Worm (Caenorhabditis elegans) whole organism, early embryonic: ENCODE results near the gene best-19.

Experiments used
- B0310.2 ChIP-seq: sonication (generic microtip); optimal IDR thresholded peaks from 2 replicates; lab custom pipeline; 2016; ENCODE audit warnings: mild to moderate bottlenecking, missing genetic modification characterization, missing compliant biosample characterization
- F13C5.2 ChIP-seq: sonication (generic microtip); optimal IDR thresholded peaks from 2 replicates; lab custom pipeline; 2017; ENCODE audit warnings: mild to moderate bottlenecking, missing genetic modification characterization, inconsistent platforms, missing compliant biosample characterization
- aly-1 ChIP-seq: sonication (generic microtip); optimal IDR thresholded peaks from 2 replicates; lab custom pipeline; 2016; ENCODE audit warnings: missing genetic modification characterization, missing compliant biosample characterization
- ama-1 ChIP-seq: fragments of 150-350 bp; optimal IDR thresholded peaks from 2 replicates; lab custom pipeline; 2014
- ceh-13 ChIP-seq: fragments of 200-800 bp; sonication (Bioruptor generic); optimal IDR thresholded peaks from 2 replicates; lab custom pipeline; 2018; ENCODE audit warnings: mild to moderate bottlenecking, missing genetic modification characterization, missing compliant biosample characterization
- ceh-36 ChIP-seq: sonication (generic microtip); optimal IDR thresholded peaks from 2 replicates; lab custom pipeline; 2016; ENCODE audit warnings: missing genetic modification characterization, inconsistent platforms, missing compliant biosample characterization
- ets-7 ChIP-seq: sonication (generic microtip); optimal IDR thresholded peaks from 2 replicates; lab custom pipeline; 2016; ENCODE audit warnings: missing genotype, missing genetic modification characterization, missing compliant biosample characterization
- flt-1 ChIP-seq: fragments of 200-800 bp; sonication (Bioruptor generic); IDR thresholded peaks from 2 replicates; pipeline ENCODE4 v1.3.6; 2022; ENCODE audit warnings: missing genetic modification characterization, missing compliant biosample characterization
- hmbx-1 ChIP-seq: sonication (generic microtip); optimal IDR thresholded peaks from 2 replicates; lab custom pipeline; 2016; ENCODE audit warnings: mild to moderate bottlenecking, missing genetic modification characterization, missing compliant biosample characterization
- hmg-4 ChIP-seq: fragments of 200-800 bp; sonication (Bioruptor generic); optimal IDR thresholded peaks from 2 replicates; lab custom pipeline; 2018; ENCODE audit warnings: mild to moderate bottlenecking, missing genetic modification characterization, missing compliant biosample characterization
- hnd-1 ChIP-seq: sonication (generic microtip); optimal IDR thresholded peaks from 2 replicates; lab custom pipeline; 2016; ENCODE audit warnings: missing genetic modification characterization, missing compliant biosample characterization
- pes-1 ChIP-seq: fragments of 200-800 bp; sonication (Bioruptor generic); IDR thresholded peaks from 2 replicates; pipeline ENCODE4 v1.3.6; 2022; ENCODE audit warnings: missing genetic modification reagents, missing genetic modification characterization, missing compliant biosample characterization
- scrt-1 ChIP-seq: fragments of 200-800 bp; sonication (Bioruptor generic); IDR thresholded peaks from 2 replicates; pipeline ENCODE4 v1.3.6; 2022; ENCODE audit warnings: missing genetic modification characterization, missing compliant biosample characterization
- sea-1 ChIP-seq: fragments of 200-800 bp; sonication (Bioruptor generic); conservative IDR thresholded peaks from 2 replicates; pipeline ENCODE4 v1.3.6; 2022; ENCODE audit warnings: missing genetic modification characterization, missing compliant biosample characterization
- tbx-11 ChIP-seq: fragments of 200-800 bp; sonication (Bioruptor generic); IDR thresholded peaks from 2 replicates; pipeline ENCODE4 v1.3.6; 2022; ENCODE audit warnings: missing genetic modification characterization, missing compliant biosample characterization
- tbx-37 ChIP-seq: fragments of 200-800 bp; sonication (Bioruptor generic); conservative IDR thresholded peaks from 2 replicates; pipeline ENCODE4 v1.3.6; 2022; ENCODE audit warnings: missing genetic modification reagents, missing genetic modification characterization, missing compliant biosample characterization
- tra-4 ChIP-seq: sonication (generic microtip); optimal IDR thresholded peaks from 2 replicates; lab custom pipeline; 2017; ENCODE audit warnings: missing genetic modification characterization, missing compliant biosample characterization

best-19 gene

ce11 chrIV:306572-306971 is 23.1 kb downstream of the best-19 start:
- no peak for TF ChIP-seq hmg-4
- no peak for TF ChIP-seq sea-1 (GFP tag; lab: Robert Waterston, UW)
- no peak for TF ChIP-seq flt-1

ce11 chrIV:307205-307604 is 23.8 kb downstream of the best-19 start, which contains the start of gene swt-1:
Gene swt-1, plus strand, starts transcription at chrIV:307505.
- no peak for TF ChIP-seq sea-1 (GFP tag; lab: Robert Waterston, UW)
- no peak for TF ChIP-seq scrt-1 (GFP tag; lab: Robert Waterston, UW)

- TF ChIP-seq hmbx-1 (tag; lab: Kevin White, UChicago) (no peak), pes-1 (GFP tag; lab: Robert Waterston, UW) (no peak), ama-1 (no peak), flt-1 (no peak), ceh-36 (tag; lab: Kevin White, UChicago) (no peak), hnd-1 (tag; lab: Kevin White, UChicago) (no peak), hmg-4 (no peak)
Observed at ce11 chrIV:309526-309925, 26.1 kb downstream of the best-19 start.

ce11 chrIV:313615-314014 is 30.2 kb downstream of the best-19 start, which contains the start of gene snai-1:
Gene snai-1, minus strand, starts transcription at chrIV:313715.
- TF ChIP-seq pes-1 (GFP tag; lab: Robert Waterston, UW) (no peak), scrt-1 (GFP tag; lab: Robert Waterston, UW) (no peak), ceh-13 (GFP tag; lab: Kevin White, UChicago) (no peak), aly-1 (no peak), tbx-37 (GFP tag; lab: Robert Waterston, UW) (no peak), ets-7 (no peak), hmg-4 (no peak), flt-1 (no peak), tbx-11 (GFP tag; lab: Robert Waterston, UW) (no peak), hnd-1 (tag; lab: Kevin White, UChicago) (no peak), hmbx-1 (tag; lab: Kevin White, UChicago) (no peak), sea-1 (GFP tag; lab: Robert Waterston, UW) (no peak), tra-4 (tag; lab: Kevin White, UChicago) (no peak), ama-1 (no peak), ceh-36 (tag; lab: Kevin White, UChicago) (no peak), B0310.2 (tag; lab: Kevin White, UChicago) (no peak), F13C5.2 (no peak)

ce11 chrIV:314475-314874 is 31.0 kb downstream of the best-19 start:
- TF ChIP-seq pes-1 (GFP tag; lab: Robert Waterston, UW) (no peak), scrt-1 (GFP tag; lab: Robert Waterston, UW) (no peak), ama-1 (no peak), hmg-4 (no peak), hmbx-1 (tag; lab: Kevin White, UChicago) (no peak), flt-1 (no peak), aly-1 (no peak), tra-4 (tag; lab: Kevin White, UChicago) (no peak), F13C5.2 (no peak), B0310.2 (tag; lab: Kevin White, UChicago) (no peak), ceh-13 (GFP tag; lab: Kevin White, UChicago) (no peak), tbx-37 (GFP tag; lab: Robert Waterston, UW) (no peak), ceh-36 (tag; lab: Kevin White, UChicago) (no peak)

ce11 chrIV:319654-320053 is 36.2 kb downstream of the best-19 start:
- TF ChIP-seq tra-4 (tag; lab: Kevin White, UChicago) (no peak), sea-1 (GFP tag; lab: Robert Waterston, UW) (no peak), pes-1 (GFP tag; lab: Robert Waterston, UW) (no peak), ceh-13 (GFP tag; lab: Kevin White, UChicago) (no peak), flt-1 (no peak), hmbx-1 (tag; lab: Kevin White, UChicago) (no peak)

- TF ChIP-seq sea-1 (GFP tag; lab: Robert Waterston, UW) (no peak), B0310.2 (tag; lab: Kevin White, UChicago) (no peak)
Observed at ce11 chrIV:320380-320779, 36.9 kb downstream of the best-19 start, which contains the start of gene dsc-4. Gene dsc-4, minus strand, starts transcription at chrIV:320544.

ce11 chrIV:322497-322896 is 39.0 kb downstream of the best-19 start, which contains the start of gene grl-26:
Gene grl-26, minus strand, starts transcription at chrIV:322814.
- peak; percentile 50 for TF ChIP-seq F13C5.2
- peak; percentile 72 for TF ChIP-seq pes-1 (GFP tag; lab: Robert Waterston, UW)
- TF ChIP-seq ama-1, result no peak
- TF ChIP-seq aly-1, result peak; percentile 29
- peak; percentile 34; the same call in 1 of the 2 replicates for TF ChIP-seq sea-1 (GFP tag; lab: Robert Waterston, UW)
- TF ChIP-seq hnd-1 (tag; lab: Kevin White, UChicago), result peak; percentile 38
- TF ChIP-seq tbx-37 (GFP tag; lab: Robert Waterston, UW), result peak; percentile 65; the same call in 1 of the 2 replicates
- no peak for TF ChIP-seq ceh-13 (GFP tag; lab: Kevin White, UChicago)
- no peak for TF ChIP-seq ceh-36 (tag; lab: Kevin White, UChicago)
- peak; percentile 38 for TF ChIP-seq hmg-4
- TF ChIP-seq tbx-11 (GFP tag; lab: Robert Waterston, UW), result peak; percentile 56
- no peak for TF ChIP-seq hmbx-1 (tag; lab: Kevin White, UChicago)
- TF ChIP-seq scrt-1 (GFP tag; lab: Robert Waterston, UW), result peak; percentile 83
- TF ChIP-seq flt-1, result peak; percentile 47
- no peak for TF ChIP-seq ets-7
- TF ChIP-seq tra-4 (tag; lab: Kevin White, UChicago), result no peak
- no peak for TF ChIP-seq B0310.2 (tag; lab: Kevin White, UChicago)
